Worm (Caenorhabditis elegans): ENCODE data around the gene wsp-1.

DNA sequence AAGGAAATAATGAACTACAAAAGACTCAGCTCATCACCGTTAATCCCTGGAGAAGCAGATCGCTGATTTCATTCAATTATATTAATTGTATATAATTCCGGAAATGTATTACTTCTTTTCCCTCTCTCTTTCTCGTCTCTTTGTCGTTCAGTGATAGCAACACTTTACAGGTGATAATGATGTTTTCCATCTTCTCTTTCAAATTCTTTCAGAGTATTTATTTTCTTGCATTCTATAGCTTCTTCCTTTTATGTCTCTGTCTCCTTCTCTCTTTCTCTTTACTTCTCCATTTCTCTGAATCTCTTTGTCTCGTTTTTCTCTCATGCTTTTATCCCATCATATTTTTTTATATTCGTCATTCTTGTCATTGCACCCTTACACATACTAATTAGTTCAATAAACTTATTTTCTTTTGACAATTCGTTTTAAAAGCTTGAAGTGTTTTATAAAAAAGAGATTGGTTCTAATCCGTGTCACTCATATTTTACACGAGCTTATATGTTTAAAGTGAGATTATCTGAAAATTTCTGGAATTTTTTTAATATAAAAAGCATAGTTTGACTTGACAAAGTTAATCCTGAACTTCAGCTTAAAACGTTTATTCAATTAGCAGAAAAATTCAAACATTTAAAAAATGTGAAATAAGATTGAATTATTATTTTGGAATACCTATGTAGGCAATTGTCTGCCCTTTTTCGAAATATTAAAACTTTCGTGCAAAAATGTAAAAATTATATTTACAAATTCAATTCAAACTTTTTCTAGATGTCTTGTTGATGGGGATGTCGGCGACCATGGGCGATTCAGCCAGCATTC, 55.8 kb downstream of the wsp-1 start, which contains the start of gene pmk-2:
- no peak for TF ChIP-seq let-607 (tag; optimal IDR thresholded peaks at IDR 0.05)
- no peak for TF ChIP-seq nfya-2 (GFP tag; IDR thresholded peaks at IDR 0.05)
- TF ChIP-seq egrh-3 (GFP tag; IDR thresholded peaks at IDR 0.05) = no peak
- no peak for TF ChIP-seq rec-8 (tag; optimal IDR thresholded peaks at IDR 0.05)
- TF ChIP-seq nhr-27 (tag; optimal IDR thresholded peaks at IDR 0.05) = no peak
- no peak for TF ChIP-seq lsy-27 (tag; optimal IDR thresholded peaks at IDR 0.05; ENCODE audit: borderline replicate concordance, insufficient read depth)
- TF ChIP-seq madf-6 (GFP tag; IDR thresholded peaks at IDR 0.05) = no peak
- TF ChIP-seq lin-54 (GFP tag; optimal IDR thresholded peaks at IDR 0.05) = no peak
- no peak for TF ChIP-seq F49E8.2 (tag; optimal IDR thresholded peaks at IDR 0.05; ENCODE audit: insufficient read depth)
- TF ChIP-seq hrde-1 (tag; optimal IDR thresholded peaks at IDR 0.05; ENCODE audit: borderline replicate concordance) = no peak
- TF ChIP-seq B0261.1 (tag; optimal IDR thresholded peaks at IDR 0.05) = no peak
